Fruit fly (Drosophila melanogaster) whole organism, embryonic: ENCODE data around the gene CG42676.
A peak's percentile ranks its signal among the peaks of the same experiment; 100 is the strongest.

Experiments
- CG10543 ChIP-seq: fragments of 200-800 bp; sonication (Bioruptor generic); optimal IDR thresholded peaks from 3 replicates; lab custom pipeline; 2017; ENCODE audit warnings: missing biosample characterization, mild to moderate bottlenecking, missing genetic modification characterization, moderate library complexity
- CG13287 ChIP-seq: fragments of 200-800 bp; sonication (Bioruptor generic); IDR thresholded peaks from 2 replicates; pipeline ENCODE4 v1.3.6; 2022; ENCODE audit warnings: missing biosample characterization, missing genetic modification characterization; ENCODE audit not compliant: partially characterized antibody
- CG13424 ChIP-seq: fragments of 200-800 bp; sonication (Bioruptor generic); optimal IDR thresholded peaks from 2 replicates; lab custom pipeline; 2019; ENCODE audit warnings: missing biosample characterization, mild to moderate bottlenecking, missing genetic modification characterization, moderate library complexity
- CG14014 ChIP-seq: fragments of 200-800 bp; sonication (Bioruptor generic); IDR thresholded peaks from 2 replicates; pipeline ENCODE4 v1.3.6; 2022; ENCODE audit warnings: missing biosample characterization, missing genetic modification characterization
- CG15073 ChIP-seq: fragments of 200-800 bp; sonication (Bioruptor generic); optimal IDR thresholded peaks from 2 replicates; lab custom pipeline; 2016; ENCODE audit warnings: missing biosample characterization, missing genetic modification characterization
- CG15696 ChIP-seq: fragments of 200-800 bp; sonication (Bioruptor generic); optimal IDR thresholded peaks from 2 replicates; lab custom pipeline; 2019; ENCODE audit warnings: missing biosample characterization, mild to moderate bottlenecking, missing genetic modification characterization, moderate library complexity
- CG16813 ChIP-seq: fragments of 200-800 bp; sonication (Bioruptor generic); IDR thresholded peaks from 3 replicates; pipeline ENCODE4 v1.3.6; 2022; ENCODE audit warnings: missing biosample characterization, missing genetic modification characterization; ENCODE audit not compliant: partially characterized antibody
- CG16863 ChIP-seq: fragments of 200-800 bp; sonication (Bioruptor generic); optimal IDR thresholded peaks from 3 replicates; lab custom pipeline; 2016; ENCODE audit warnings: missing biosample characterization, missing genetic modification characterization
- CG17186 ChIP-seq: fragments of 200-800 bp; sonication (Bioruptor generic); optimal IDR thresholded peaks from 3 replicates; lab custom pipeline; 2017; ENCODE audit warnings: missing biosample characterization, missing genetic modification reagents, missing genetic modification characterization
- CG18476 ChIP-seq: fragments of 200-800 bp; sonication (Bioruptor generic); optimal IDR thresholded peaks from 2 replicates; lab custom pipeline; 2016; ENCODE audit warnings: missing biosample characterization, mild to moderate bottlenecking, missing genetic modification characterization
- CG2202 ChIP-seq: fragments of 200-800 bp; sonication (Bioruptor generic); optimal IDR thresholded peaks from 2 replicates; lab custom pipeline; 2018; ENCODE audit warnings: missing biosample characterization, mild to moderate bottlenecking, missing genetic modification characterization
- CG31388 ChIP-seq: fragments of 200-800 bp; sonication (Bioruptor generic); optimal IDR thresholded peaks from 2 replicates; lab custom pipeline; 2016; ENCODE audit warnings: missing biosample characterization, missing genetic modification characterization
- CG34376 ChIP-seq: fragments of 200-800 bp; sonication (Bioruptor generic); optimal IDR thresholded peaks from 2 replicates; lab custom pipeline; 2018; ENCODE audit warnings: missing biosample characterization, mild to moderate bottlenecking, missing genetic modification characterization
- CG6272 ChIP-seq: fragments of 200-800 bp; sonication (Bioruptor generic); IDR thresholded peaks from 2 replicates; pipeline ENCODE4 v1.3.6; 2022; ENCODE audit warnings: missing biosample characterization, missing genetic modification characterization
- CG6683 ChIP-seq: fragments of 200-800 bp; sonication (Bioruptor generic); optimal IDR thresholded peaks from 2 replicates; lab custom pipeline; 2017; ENCODE audit warnings: missing biosample characterization, mild to moderate bottlenecking, missing genetic modification characterization, missing genetic modification reagents
- CG6791 ChIP-seq: fragments of 200-800 bp; sonication (Bioruptor generic); IDR thresholded peaks from 3 replicates; pipeline ENCODE4 v1.3.6; 2022; ENCODE audit warnings: missing biosample characterization, missing genetic modification characterization; ENCODE audit not compliant: partially characterized antibody
- CG6854 ChIP-seq: fragments of 200-800 bp; sonication (Bioruptor generic); optimal IDR thresholded peaks from 3 replicates; lab custom pipeline; 2017; ENCODE audit warnings: missing biosample characterization, mild to moderate bottlenecking, missing genetic modification characterization
- CG7271 ChIP-seq: fragments of 200-800 bp; sonication (Bioruptor generic); optimal IDR thresholded peaks from 2 replicates; lab custom pipeline; 2018; ENCODE audit warnings: missing biosample characterization, mild to moderate bottlenecking, missing genetic modification characterization, moderate library complexity
- CG7357 ChIP-seq: fragments of 200-800 bp; sonication (Bioruptor generic); IDR thresholded peaks from 3 replicates; pipeline ENCODE4 v1.3.6; 2022; ENCODE audit warnings: missing biosample characterization, missing genetic modification characterization
- CG8765 ChIP-seq: fragments of 200-800 bp; sonication (Bioruptor generic); IDR thresholded peaks from 2 replicates; pipeline ENCODE4 v1.3.6; 2022; ENCODE audit warnings: missing biosample characterization, missing genetic modification characterization
- CG9876 ChIP-seq: fragments of 200-800 bp; sonication (Bioruptor generic); optimal IDR thresholded peaks from 2 replicates; lab custom pipeline; 2016; ENCODE audit warnings: missing biosample characterization, missing genetic modification characterization
- Dfd ChIP-seq, 2 experiments: fragments of >200 bp; optimal IDR thresholded peaks; 2 replicates each; lab custom pipeline; 2017; ENCODE audit warnings: missing biosample characterization in 2 of 2, missing genetic modification characterization in 2 of 2
- Ets65A ChIP-seq: fragments of 200-800 bp; sonication (Bioruptor generic); peaks from one replicate; lab custom pipeline; 2016; ENCODE audit warnings: missing biosample characterization, missing genetic modification characterization
- Gug ChIP-seq: fragments of 200-800 bp; sonication (Bioruptor generic); IDR thresholded peaks from 4 replicates; pipeline ENCODE4 v1.3.6; 2022; ENCODE audit warnings: missing biosample characterization, missing genetic modification characterization
- H15 ChIP-seq: fragments of 200-800 bp; sonication (Bioruptor generic); IDR thresholded peaks from 3 replicates; pipeline ENCODE4 v1.3.6; 2022; ENCODE audit warnings: missing biosample characterization, missing genetic modification characterization
- Hr78 ChIP-seq, 2 experiments: fragments of 200-800 bp in 1 of 2; fragments of >200 bp in 1 of 2; sonication (Bioruptor generic) in 1 of 2; optimal IDR thresholded peaks; 2 replicates each; lab custom pipeline; 2017 to 2019; ENCODE audit warnings: missing biosample characterization in 2 of 2, missing genetic modification characterization in 2 of 2, mild to moderate bottlenecking in 1 of 2, moderate library complexity in 1 of 2
- Lim3 ChIP-seq: fragments of 200-800 bp; sonication (Bioruptor generic); IDR thresholded peaks from 2 replicates; pipeline ENCODE4 v1.3.6; 2022; ENCODE audit warnings: missing biosample characterization, missing genetic modification characterization
- MBD-R2 ChIP-seq: fragments of 200-800 bp; sonication (Bioruptor generic); IDR thresholded peaks from 2 replicates; pipeline ENCODE4 v1.3.6; 2022; ENCODE audit warnings: missing biosample characterization, missing genetic modification characterization
- MESR4 ChIP-seq: fragments of 200-800 bp; sonication (Bioruptor generic); optimal IDR thresholded peaks from 2 replicates; lab custom pipeline; 2018; ENCODE audit warnings: missing biosample characterization, mild to moderate bottlenecking, missing genetic modification characterization, moderate library complexity
- Med ChIP-seq: fragments of 200-800 bp; sonication (Bioruptor generic); peaks from one replicate; lab custom pipeline; 2016; ENCODE audit warnings: missing biosample characterization, missing genetic modification characterization, mild to moderate bottlenecking, inconsistent platforms, moderate library complexity
- Nf-YB ChIP-seq: fragments of 200-800 bp; sonication (Bioruptor generic); optimal IDR thresholded peaks from 3 replicates; lab custom pipeline; 2019; ENCODE audit warnings: missing biosample characterization, mild to moderate bottlenecking, missing genetic modification characterization, moderate library complexity
- Sry-β ChIP-seq: fragments of 200-800 bp; sonication (Bioruptor generic); optimal IDR thresholded peaks from 2 replicates; lab custom pipeline; 2018; ENCODE audit warnings: missing biosample characterization, mild to moderate bottlenecking, missing genetic modification characterization, moderate library complexity
- Trl ChIP-seq, 3 experiments: fragments of >200 bp in 2 of 3; fragments of 200-800 bp in 1 of 3; sonication (Bioruptor generic) in 1 of 3; optimal IDR thresholded peaks; 2 replicates in 1 of 3; 3 replicates in 2 of 3; lab custom pipeline; 2016 to 2017; ENCODE audit warnings: missing biosample characterization in 1 of 3, missing genetic modification characterization in 1 of 3
- abd-A ChIP-seq: fragments of 200-800 bp; sonication (Bioruptor generic); optimal IDR thresholded peaks from 3 replicates; lab custom pipeline; 2019; ENCODE audit warnings: missing biosample characterization, mild to moderate bottlenecking, missing genetic modification characterization, moderate library complexity
- bcd ChIP-seq: fragments of 200-800 bp; sonication (Bioruptor generic); optimal IDR thresholded peaks from 2 replicates; lab custom pipeline; 2017; ENCODE audit warnings: missing biosample characterization, mild to moderate bottlenecking, missing genetic modification characterization
- bowl ChIP-seq: fragments of 200-800 bp; sonication (Bioruptor generic); IDR thresholded peaks from 2 replicates; pipeline ENCODE4 v1.3.6; 2022; ENCODE audit warnings: missing biosample characterization, missing genetic modification characterization
- dpn ChIP-seq, 2 experiments: fragments of 200-800 bp; sonication (Bioruptor generic); optimal IDR thresholded peaks; 3 replicates each; lab custom pipeline; 2016; ENCODE audit warnings: missing biosample characterization in 2 of 2, missing genetic modification characterization in 2 of 2
- jigr1 ChIP-seq: fragments of 200-800 bp; sonication (Bioruptor generic); IDR thresholded peaks from 3 replicates; pipeline ENCODE4 v1.3.6; 2022; ENCODE audit warnings: missing biosample characterization, missing genetic modification characterization
- lmd ChIP-seq: fragments of 200-800 bp; sonication (Bioruptor generic); IDR thresholded peaks from 2 replicates; pipeline ENCODE4 v1.3.6; 2022; ENCODE audit warnings: missing biosample characterization, missing genetic modification characterization
- luna ChIP-seq: fragments of 200-800 bp; sonication (Bioruptor generic); optimal IDR thresholded peaks from 2 replicates; lab custom pipeline; 2016; ENCODE audit warnings: missing biosample characterization, missing genetic modification characterization
- pb ChIP-seq: fragments of 200-800 bp; sonication (Bioruptor generic); optimal IDR thresholded peaks from 3 replicates; lab custom pipeline; 2016; ENCODE audit warnings: missing biosample characterization, missing genetic modification characterization
- salm ChIP-seq: fragments of 200-800 bp; sonication (Bioruptor generic); optimal IDR thresholded peaks from 2 replicates; lab custom pipeline; 2018; ENCODE audit warnings: missing biosample characterization, mild to moderate bottlenecking, missing genetic modification characterization
- scrt ChIP-seq: fragments of 200-800 bp; sonication (Bioruptor generic); optimal IDR thresholded peaks from 2 replicates; lab custom pipeline; 2018; ENCODE audit warnings: missing biosample characterization, mild to moderate bottlenecking, missing genetic modification characterization, moderate library complexity
- sd ChIP-seq: fragments of 200-800 bp; sonication (Bioruptor generic); optimal IDR thresholded peaks from 3 replicates; lab custom pipeline; 2018; ENCODE audit warnings: missing biosample characterization, mild to moderate bottlenecking, missing genetic modification characterization, moderate library complexity
- sna ChIP-seq: fragments of 200-800 bp; sonication (Bioruptor generic); IDR thresholded peaks from 2 replicates; pipeline ENCODE4 v1.3.6; 2022; ENCODE audit warnings: missing biosample characterization, missing genetic modification characterization; ENCODE audit not compliant: partially characterized antibody
- sob ChIP-seq: fragments of 200-800 bp; sonication (Bioruptor generic); IDR thresholded peaks from 2 replicates; pipeline ENCODE4 v1.3.6; 2022; ENCODE audit warnings: missing biosample characterization, missing genetic modification characterization
- tap ChIP-seq: fragments of 200-800 bp; optimal IDR thresholded peaks from 3 replicates; lab custom pipeline; 2019; ENCODE audit warnings: missing biosample characterization, mild to moderate bottlenecking, missing genetic modification characterization, moderate library complexity
- wor ChIP-seq: fragments of 200-800 bp; sonication (Bioruptor generic); IDR thresholded peaks from 2 replicates; pipeline ENCODE4 v1.3.6; 2022; ENCODE audit warnings: missing biosample characterization, missing genetic modification characterization
- z ChIP-seq: fragments of 200-800 bp; sonication (Bioruptor generic); IDR thresholded peaks from 3 replicates; pipeline ENCODE4 v1.3.6; 2022; ENCODE audit warnings: missing biosample characterization, missing genetic modification characterization
- zen2 ChIP-seq: fragments of 200-800 bp; sonication (Bioruptor generic); IDR thresholded peaks from 3 replicates; pipeline ENCODE4 v1.3.6; 2022; ENCODE audit warnings: missing biosample characterization, missing genetic modification characterization; ENCODE audit not compliant: partially characterized antibody

Gene CG42676

dm6 chr3L:1755458-1755984 is 47.4 kb upstream of the CG42676 start, which contains the start of gene Cht2 (continued):
- TF ChIP-seq sna (GFP tag; lab: Robert Waterston, UW): peak; percentile 27; the same call in 1 of the 2 replicates
- no peak for TF ChIP-seq CG34376 (GFP tag; lab: Kevin White, UChicago)
- TF ChIP-seq CG6854: peak; percentile 23
- TF ChIP-seq pb (GFP tag; lab: Kevin White, UChicago): no peak
- TF ChIP-seq CG6683: no peak
- peak; percentile 76 for TF ChIP-seq Med
- TF ChIP-seq CG7271 (tag; lab: Kevin White, UChicago): no peak
- peak; percentile 43 for TF ChIP-seq Ets65A
- no peak for TF ChIP-seq CG13424
- no peak for TF ChIP-seq lmd (GFP tag; lab: Robert Waterston, UW)
- TF ChIP-seq MESR4 (GFP tag; lab: Kevin White, UChicago): no peak
- TF ChIP-seq CG18476 (GFP tag; lab: Kevin White, UChicago): peak; percentile 34
- no peak for TF ChIP-seq bowl (GFP tag; lab: Robert Waterston, UW)
- TF ChIP-seq Gug: no peak
- TF ChIP-seq CG6272 (GFP tag; lab: Robert Waterston, UW): no peak
- no peak for TF ChIP-seq CG8765 (GFP tag; lab: Robert Waterston, UW)
- TF ChIP-seq CG6791: no peak
- TF ChIP-seq CG2202: no peak
- no peak for TF ChIP-seq wor (GFP tag; lab: Robert Waterston, UW)
- no peak for TF ChIP-seq CG17186 (GFP tag; lab: Kevin White, UChicago)
- no peak for TF ChIP-seq H15 (GFP tag; lab: Robert Waterston, UW)
- TF ChIP-seq Dfd (GFP tag; optimal IDR thresholded peaks at IDR 0.05; lab: Kevin White, UChicago): no peak
- peak; percentile 83 for TF ChIP-seq sd (tag; lab: Kevin White, UChicago)
- TF ChIP-seq CG16813 (GFP tag; lab: Robert Waterston, UW): no peak
- TF ChIP-seq bcd (GFP tag; lab: Kevin White, UChicago): no peak
- no peak for TF ChIP-seq MBD-R2
- TF ChIP-seq tap (tag; lab: Kevin White, UChicago): no peak
- TF ChIP-seq Sry-β (GFP tag; lab: Kevin White, UChicago): no peak
- TF ChIP-seq CG14014 (GFP tag; lab: Robert Waterston, UW): no peak; the same call in 1 of the 2 replicates
- no peak for TF ChIP-seq CG16863 (GFP tag; lab: Kevin White, UChicago)
- no peak for TF ChIP-seq CG7357
- TF ChIP-seq CG9876 (GFP tag; lab: Kevin White, UChicago): no peak
- peak in 1 of 2 experiments; percentile 66 for TF ChIP-seq Hr78 (GFP tag; optimal IDR thresholded peaks at IDR 0.05; lab: Kevin White, UChicago)
- TF ChIP-seq CG10543 (GFP tag; lab: Kevin White, UChicago): peak; percentile 73
- TF ChIP-seq z: peak; percentile 86
- no peak for TF ChIP-seq salm (tag; lab: Kevin White, UChicago)
- no peak for TF ChIP-seq CG31388
- TF ChIP-seq sob: peak; percentile 51; the same call in 1 of the 2 replicates
- TF ChIP-seq Lim3 (GFP tag; lab: Robert Waterston, UW): no peak
- 0 out of 3 replicates have a peak, but pooled peaks have one; percentile 38 for TF ChIP-seq zen2
- peak; percentile 3; the same call in 1 of the 2 replicates for TF ChIP-seq CG13287 (GFP tag; lab: Robert Waterston, UW)
- TF ChIP-seq abd-A (tag; lab: Kevin White, UChicago): no peak
- TF ChIP-seq jigr1 (GFP tag; lab: Robert Waterston, UW): no peak
- no peak for TF ChIP-seq CG15073 (GFP tag; lab: Kevin White, UChicago)
- TF ChIP-seq luna (GFP tag; lab: Kevin White, UChicago): no peak
- peak; percentile 64 to 74 for TF ChIP-seq Trl (optimal IDR thresholded peaks at IDR 0.05; lab: Kevin White, UChicago)
- TF ChIP-seq Trl (GFP tag; optimal IDR thresholded peaks at IDR 0.05; lab: Kevin White, UChicago): no peak
- TF ChIP-seq scrt (GFP tag; lab: Kevin White, UChicago): no peak
- no peak for TF ChIP-seq CG15696 (tag; lab: Kevin White, UChicago)
- TF ChIP-seq dpn (GFP tag; optimal IDR thresholded peaks at IDR 0.05; lab: Kevin White, UChicago): no peak
- TF ChIP-seq Nf-YB: peak; percentile 1
